Worm (Caenorhabditis elegans) whole organism, young adult: ENCODE measurements around the gene stg-1.
A peak's percentile ranks its signal among the peaks of the same experiment; 100 is the strongest.

Source experiments
- C06A6.2 ChIP-seq: fragments of 200-800 bp; sonication (Bioruptor generic); conservative IDR thresholded peaks from 2 replicates; pipeline ENCODE4 v1.3.6; 2022; ENCODE audit warnings: missing genetic modification characterization, missing compliant biosample characterization
- F22D6.2 ChIP-seq: sonication (generic microtip); optimal IDR thresholded peaks from 2 replicates; lab custom pipeline; 2016; ENCODE audit warnings: mild to moderate bottlenecking, missing genetic modification characterization, missing compliant biosample characterization
- F23B12.7 ChIP-seq: sonication (generic microtip); optimal IDR thresholded peaks from 2 replicates; lab custom pipeline; 2017; ENCODE audit warnings: missing genetic modification characterization, mild to moderate bottlenecking, missing compliant biosample characterization, antibody characterized with exemption, moderate library complexity; ENCODE audit not compliant: insufficient read depth
- F33H1.4 ChIP-seq: fragments of 200-800 bp; sonication (Bioruptor generic); IDR thresholded peaks from 2 replicates; pipeline ENCODE4 v1.3.6; 2022; ENCODE audit warnings: missing genetic modification reagents, missing genetic modification characterization, missing compliant biosample characterization
- F37B4.10 ChIP-seq: fragments of 200-800 bp; sonication (Bioruptor generic); IDR thresholded peaks from 2 replicates; pipeline ENCODE4 v1.3.6; 2022; ENCODE audit warnings: missing genetic modification characterization, missing compliant biosample characterization
- F52B5.7 ChIP-seq: sonication (generic microtip); optimal IDR thresholded peaks from 2 replicates; lab custom pipeline; 2016; ENCODE audit warnings: mild to moderate bottlenecking, missing genetic modification characterization, missing compliant biosample characterization
- F57A8.1 ChIP-seq: fragments of 200-800 bp; sonication (Bioruptor generic); optimal IDR thresholded peaks from 2 replicates; lab custom pipeline; 2018; ENCODE audit warnings: mild to moderate bottlenecking, missing genetic modification characterization, moderate library complexity, missing compliant biosample characterization
- K11D2.4 ChIP-seq: fragments of 200-800 bp; sonication (Bioruptor generic); IDR thresholded peaks from 2 replicates; pipeline ENCODE4 v1.3.6; 2022; ENCODE audit warnings: missing genetic modification reagents, missing genetic modification characterization, missing compliant biosample characterization
- K12H6.12 ChIP-seq: fragments of 200-800 bp; sonication (Bioruptor generic); optimal IDR thresholded peaks from 2 replicates; lab custom pipeline; 2018; ENCODE audit warnings: mild to moderate bottlenecking, missing genetic modification characterization, missing compliant biosample characterization
- Y56A3A.18 ChIP-seq: fragments of 200-800 bp; sonication (Bioruptor generic); IDR thresholded peaks from 2 replicates; pipeline ENCODE4 v1.3.6; 2022; ENCODE audit warnings: missing genetic modification reagents, missing genetic modification characterization, missing compliant biosample characterization
- Y95B8A.8 ChIP-seq: fragments of 200-800 bp; sonication (Bioruptor generic); IDR thresholded peaks from 2 replicates; pipeline ENCODE4 v1.3.6; 2022; ENCODE audit warnings: missing genetic modification reagents, missing genetic modification characterization, missing compliant biosample characterization
- aptf-2 ChIP-seq: fragments of 200-800 bp; sonication (Bioruptor generic); conservative IDR thresholded peaks from 2 replicates; pipeline ENCODE4 v1.3.6; 2022; ENCODE audit warnings: missing genetic modification reagents, missing genetic modification characterization, missing compliant biosample characterization
- aptf-3 ChIP-seq: fragments of 200-800 bp; sonication (Bioruptor generic); IDR thresholded peaks from 2 replicates; pipeline ENCODE4 v1.3.6; 2022; ENCODE audit warnings: missing genetic modification characterization, missing compliant biosample characterization
- attf-5 ChIP-seq: fragments of 200-800 bp; sonication (Bioruptor generic); optimal IDR thresholded peaks from 2 replicates; lab custom pipeline; 2018; ENCODE audit warnings: mild to moderate bottlenecking, missing genetic modification characterization, missing compliant biosample characterization
- bed-1 ChIP-seq: fragments of 200-800 bp; sonication (Bioruptor generic); IDR thresholded peaks from 2 replicates; pipeline ENCODE4 v1.3.6; 2022; ENCODE audit warnings: missing genetic modification reagents, missing genetic modification characterization, missing compliant biosample characterization
- bed-2 ChIP-seq: fragments of 200-800 bp; sonication (Bioruptor generic); IDR thresholded peaks from 2 replicates; pipeline ENCODE4 v1.3.6; 2022; ENCODE audit warnings: missing genetic modification reagents, missing genetic modification characterization, missing compliant biosample characterization
- ceh-27 ChIP-seq: fragments of 200-800 bp; sonication (Bioruptor generic); optimal IDR thresholded peaks from 2 replicates; lab custom pipeline; 2018; ENCODE audit warnings: mild to moderate bottlenecking, missing genetic modification characterization, moderate library complexity, missing compliant biosample characterization
- dox-1 ChIP-seq: fragments of 200-800 bp; sonication (Bioruptor generic); IDR thresholded peaks from 2 replicates; pipeline ENCODE4 v1.3.6; 2022; ENCODE audit warnings: missing genetic modification reagents, missing genetic modification characterization, missing compliant biosample characterization
- efl-1 ChIP-seq: fragments of 150-350 bp; optimal IDR thresholded peaks from 2 replicates; lab custom pipeline; 2014; ENCODE audit warnings: missing biosample characterization, missing genetic modification reagents, missing genetic modification characterization
- egl-18 ChIP-seq: fragments of 200-800 bp; sonication (Bioruptor generic); IDR thresholded peaks from 2 replicates; pipeline ENCODE4 v1.3.6; 2022; ENCODE audit warnings: missing genetic modification reagents, missing genetic modification characterization, missing compliant biosample characterization
- ekl-4 ChIP-seq: fragments of 200-800 bp; sonication (Bioruptor generic); IDR thresholded peaks from 2 replicates; pipeline ENCODE4 v1.3.6; 2022; ENCODE audit warnings: missing genetic modification reagents, missing genetic modification characterization, missing compliant biosample characterization
- hlh-26 ChIP-seq: fragments of 200-800 bp; sonication (Bioruptor generic); conservative IDR thresholded peaks from 2 replicates; pipeline ENCODE4 v1.3.6; 2022; ENCODE audit warnings: missing genetic modification reagents, missing genetic modification characterization, missing compliant biosample characterization
- hmg-20 ChIP-seq: fragments of 200-800 bp; sonication (Bioruptor generic); IDR thresholded peaks from 2 replicates; pipeline ENCODE4 v1.3.6; 2022; ENCODE audit warnings: missing genetic modification reagents, missing genetic modification characterization, missing compliant biosample characterization
- let-526 ChIP-seq: fragments of 200-800 bp; sonication (Bioruptor generic); IDR thresholded peaks from 2 replicates; pipeline ENCODE4 v1.3.6; 2022; ENCODE audit warnings: missing genetic modification reagents, missing genetic modification characterization, missing compliant biosample characterization
- let-607 ChIP-seq, 2 experiments: fragments of 200-800 bp in 1 of 2; sonication (Bioruptor generic) in 1 of 2; sonication (generic microtip) in 1 of 2; optimal IDR thresholded peaks; 2 replicates each; lab custom pipeline; 2016 to 2018; ENCODE audit warnings: mild to moderate bottlenecking in 2 of 2, missing compliant biosample characterization in 2 of 2, missing genetic modification characterization in 2 of 2, moderate library complexity in 2 of 2, missing genotype in 1 of 2
- lin-26 ChIP-seq: fragments of 200-800 bp; sonication (Bioruptor generic); IDR thresholded peaks from 2 replicates; pipeline ENCODE4 v1.3.6; 2022; ENCODE audit warnings: missing genetic modification reagents, missing genetic modification characterization, missing compliant biosample characterization
- lsl-1 ChIP-seq: fragments of 200-800 bp; sonication (Bioruptor generic); optimal IDR thresholded peaks from 2 replicates; lab custom pipeline; 2018; ENCODE audit warnings: mild to moderate bottlenecking, missing genetic modification characterization, moderate library complexity, missing compliant biosample characterization
- madf-10 ChIP-seq: sonication (generic microtip); optimal IDR thresholded peaks from 2 replicates; lab custom pipeline; 2016; ENCODE audit warnings: mild to moderate bottlenecking, missing genetic modification characterization, missing compliant biosample characterization
- madf-6 ChIP-seq: fragments of 200-800 bp; sonication (Bioruptor generic); IDR thresholded peaks from 2 replicates; pipeline ENCODE4 v1.3.6; 2022; ENCODE audit warnings: missing genetic modification reagents, missing genetic modification characterization, missing compliant biosample characterization
- madf-8 ChIP-seq: fragments of 200-800 bp; sonication (Bioruptor generic); conservative IDR thresholded peaks from 2 replicates; pipeline ENCODE4 v1.3.6; 2022; ENCODE audit warnings: missing genetic modification reagents, missing genetic modification characterization, missing compliant biosample characterization
- mes-4 ChIP-seq: sonication (generic microtip); optimal IDR thresholded peaks from 2 replicates; lab custom pipeline; 2016; ENCODE audit warnings: missing genotype, missing genetic modification characterization, missing compliant biosample characterization
- nfya-2 ChIP-seq: fragments of 200-800 bp; sonication (Bioruptor generic); IDR thresholded peaks from 2 replicates; pipeline ENCODE4 v1.3.6; 2022; ENCODE audit warnings: missing genetic modification reagents, missing genetic modification characterization, missing compliant biosample characterization
- nfyb-1 ChIP-seq: fragments of 200-800 bp; sonication (Bioruptor generic); IDR thresholded peaks from 2 replicates; pipeline ENCODE4 v1.3.6; 2022; ENCODE audit warnings: missing genetic modification reagents, missing genetic modification characterization, missing compliant biosample characterization
- nhr-120 ChIP-seq: fragments of 200-800 bp; sonication (Bioruptor generic); IDR thresholded peaks from 2 replicates; pipeline ENCODE4 v1.3.6; 2022; ENCODE audit warnings: missing genetic modification characterization, missing compliant biosample characterization
- nhr-27 ChIP-seq: fragments of 200-800 bp; sonication (Bioruptor generic); optimal IDR thresholded peaks from 2 replicates; lab custom pipeline; 2018; ENCODE audit warnings: mild to moderate bottlenecking, missing genetic modification characterization, moderate library complexity, missing compliant biosample characterization
- snpc-3.4 ChIP-seq: sonication (generic microtip); optimal IDR thresholded peaks from 2 replicates; lab custom pipeline; 2017; ENCODE audit warnings: missing genetic modification characterization, mild to moderate bottlenecking, missing compliant biosample characterization, antibody characterized with exemption, moderate library complexity, missing genotype, missing genetic modification reagents
- somi-1 ChIP-seq: fragments of 200-800 bp; sonication (Bioruptor generic); optimal IDR thresholded peaks from 2 replicates; lab custom pipeline; 2018; ENCODE audit warnings: mild to moderate bottlenecking, missing genetic modification characterization, missing compliant biosample characterization
- tbp1 ChIP-seq: fragments of 200-800 bp; sonication (Bioruptor generic); optimal IDR thresholded peaks from 2 replicates; lab custom pipeline; 2018; ENCODE audit warnings: mild to moderate bottlenecking, missing genetic modification characterization, missing compliant biosample characterization
- xnd-1 ChIP-seq: sonication (generic microtip); optimal IDR thresholded peaks from 2 replicates; lab custom pipeline; 2016; ENCODE audit warnings: missing genotype, missing genetic modification reagents, missing genetic modification characterization, missing compliant biosample characterization
- ztf-18 ChIP-seq: sonication (generic microtip); optimal IDR thresholded peaks from 2 replicates; lab custom pipeline; 2016; ENCODE audit warnings: missing genotype, mild to moderate bottlenecking, missing genetic modification characterization, missing compliant biosample characterization
- ztf-22 ChIP-seq: fragments of 200-800 bp; sonication (Bioruptor generic); optimal IDR thresholded peaks from 2 replicates; lab custom pipeline; 2018; ENCODE audit warnings: mild to moderate bottlenecking, missing genetic modification characterization, moderate library complexity, missing compliant biosample characterization
- ztf-25 ChIP-seq: fragments of 200-800 bp; sonication (Bioruptor generic); IDR thresholded peaks from 2 replicates; pipeline ENCODE4 v1.3.6; 2022; ENCODE audit warnings: missing genetic modification reagents, missing genetic modification characterization, missing compliant biosample characterization
- ztf-6 ChIP-seq: fragments of 200-800 bp; sonication (Bioruptor generic); IDR thresholded peaks from 2 replicates; pipeline ENCODE4 v1.3.6; 2022; ENCODE audit warnings: missing genetic modification reagents, missing genetic modification characterization, missing compliant biosample characterization

stg-1 gene

DNA sequence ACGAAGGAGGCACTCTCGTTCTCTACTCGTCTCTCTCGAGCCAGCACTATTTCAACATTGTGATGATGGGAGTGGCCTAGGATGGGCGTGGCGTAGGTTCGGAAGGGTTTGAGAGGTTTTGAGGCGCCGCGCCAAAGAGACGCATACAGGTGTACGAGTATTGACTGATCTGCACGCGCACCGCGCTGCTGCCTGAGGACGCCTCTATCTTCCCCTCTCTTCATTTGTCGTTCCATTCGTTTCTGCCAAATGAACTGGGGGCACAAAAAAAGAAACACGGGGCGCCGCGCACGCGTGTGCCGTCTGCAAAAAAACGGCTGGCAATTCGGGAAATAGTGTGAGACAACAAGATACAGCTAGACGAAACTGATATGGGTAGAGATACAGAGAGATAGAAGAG is 44.4 kb downstream of the stg-1 start, which contains the start of gene lec-2 (continued):
- TF ChIP-seq nhr-27 (tag; lab: Kevin White, UChicago) (no peak), snpc-3.4 (tag; lab: Kevin White, UChicago) (no peak), madf-10 (tag; lab: Kevin White, UChicago) (no peak), ztf-22 (no peak), hmg-20 (no peak), efl-1 (GFP tag; lab: Kevin White, UChicago) (no peak), egl-18 (GFP tag; lab: Robert Waterston, UW) (no peak), lin-26 (GFP tag; lab: Robert Waterston, UW) (peak; percentile 63), xnd-1 (no peak), K11D2.4 (GFP tag; lab: Robert Waterston, UW) (peak; percentile 69; the same call in 1 of the 2 replicates), F57A8.1 (GFP tag; lab: Kevin White, UChicago) (no peak), F22D6.2 (tag; lab: Kevin White, UChicago) (no peak), ceh-27 (GFP tag; lab: Kevin White, UChicago) (no peak), mes-4 (tag; lab: Kevin White, UChicago) (no peak), ztf-18 (tag; lab: Kevin White, UChicago) (no peak), aptf-3 (GFP tag; lab: Robert Waterston, UW) (no peak), nfya-2 (GFP tag; lab: Robert Waterston, UW) (no peak), ztf-25 (GFP tag; lab: Robert Waterston, UW) (no peak), bed-1 (no peak), lsl-1 (GFP tag; lab: Kevin White, UChicago) (no peak), F52B5.7 (tag; lab: Kevin White, UChicago) (no peak), madf-8 (no peak), F37B4.10 (GFP tag; lab: Robert Waterston, UW) (no peak), attf-5 (GFP tag; lab: Kevin White, UChicago) (peak; percentile 33), bed-2 (GFP tag; lab: Robert Waterston, UW) (no peak), let-526 (GFP tag; lab: Robert Waterston, UW) (no peak), let-607 (tag; optimal IDR thresholded peaks at IDR 0.05; lab: Kevin White, UChicago) (no peak), ztf-6 (no peak), F33H1.4 (GFP tag; lab: Robert Waterston, UW) (no peak), Y56A3A.18 (GFP tag; lab: Robert Waterston, UW) (no peak), dox-1 (GFP tag; lab: Robert Waterston, UW) (peak; percentile 25; the same call in 1 of the 2 replicates), C06A6.2 (GFP tag; lab: Robert Waterston, UW) (no peak), tbp1 (GFP tag; lab: Kevin White, UChicago) (no peak), Y95B8A.8 (GFP tag; lab: Robert Waterston, UW) (no peak), F23B12.7 (tag; lab: Kevin White, UChicago) (no peak), madf-6 (GFP tag; lab: Robert Waterston, UW) (no peak), aptf-2 (GFP tag; lab: Robert Waterston, UW) (no peak), hlh-26 (no peak), nhr-120 (GFP tag; lab: Robert Waterston, UW) (no peak), K12H6.12 (tag; lab: Kevin White, UChicago) (peak; percentile 20), somi-1 (GFP tag; lab: Kevin White, UChicago) (peak; percentile 68), ekl-4 (no peak), nfyb-1 (GFP tag; lab: Robert Waterston, UW) (0 out of 2 replicates have a peak, but pooled peaks have one; percentile 65)
